Worm (Caenorhabditis elegans) whole organism, L4/young adult: ENCODE results near the gene F54A3.5.
"Not testable (repeated sequence)": the region's sequence is repeated elsewhere in the genome, so short reads cannot be mapped to it uniquely, and the experiment has no call there.

Experiments used
- W03F9.2 ChIP-seq: fragments of 150-350 bp; optimal IDR thresholded peaks from 2 replicates; lab custom pipeline; 2014; ENCODE audit warnings: missing biosample characterization, missing genetic modification characterization
- dao-5 ChIP-seq: sonication (generic microtip); optimal IDR thresholded peaks from 2 replicates; lab custom pipeline; 2016; ENCODE audit warnings: missing genotype, missing genetic modification characterization, moderate library complexity, missing compliant biosample characterization
- him-1 ChIP-seq: sonication (generic microtip); optimal IDR thresholded peaks from 2 replicates; lab custom pipeline; 2016; ENCODE audit warnings: missing genotype, missing genetic modification reagents, missing genetic modification characterization, missing compliant biosample characterization

Gene F54A3.5

DNA sequence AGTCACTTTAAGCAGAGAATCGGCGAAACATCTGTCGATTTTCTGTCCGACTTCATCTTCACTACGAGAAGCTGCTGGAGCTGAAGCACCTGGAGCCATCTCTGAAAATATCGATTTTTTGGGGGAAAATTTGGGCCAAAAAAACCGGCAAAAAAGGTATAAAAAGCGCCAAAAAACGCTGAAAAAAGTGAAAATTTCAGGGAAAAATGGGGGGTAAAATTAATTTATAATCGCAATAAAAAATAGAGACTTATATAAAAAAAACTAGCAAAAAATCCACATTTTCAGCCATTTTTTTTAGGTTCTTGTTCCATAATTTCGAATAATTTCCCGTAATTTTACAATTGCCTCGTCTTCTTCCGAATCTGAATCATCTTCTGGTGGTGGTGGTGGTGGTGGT lies at the start of gene F54A3.5:
F54A3.5 (minus strand) TSS at position 101 of the 400 bp plus-strand sequence.
- TF ChIP-seq him-1 (tag; lab: Kevin White, UChicago) (no peak), dao-5 (tag; lab: Kevin White, UChicago) (no peak), W03F9.2 (no peak)

DNA sequence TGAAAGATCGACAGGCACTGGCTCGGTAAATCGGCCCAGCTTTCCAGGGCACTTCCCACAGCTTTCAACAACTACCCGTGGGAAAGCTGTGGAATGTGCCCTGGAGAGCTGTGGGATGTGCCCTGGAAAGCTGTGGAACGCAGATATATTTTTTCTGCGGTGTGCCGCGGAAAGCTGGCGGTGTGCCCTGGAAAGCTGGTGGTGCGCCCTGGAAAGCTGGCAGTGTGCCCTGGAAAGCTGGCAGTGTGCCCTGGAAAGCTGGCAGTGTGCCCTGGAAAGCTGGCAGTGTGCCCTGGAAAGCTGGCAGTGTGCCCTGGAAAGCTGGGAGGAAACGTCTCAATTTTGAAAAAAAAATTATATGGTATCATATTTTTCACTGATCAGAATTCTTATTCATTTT lies 48.2 kb upstream of the F54A3.5 start:
- TF ChIP-seq him-1 (tag; lab: Kevin White, UChicago) (no peak), W03F9.2 (no peak), dao-5 (tag; lab: Kevin White, UChicago) (no peak)

- not testable (repeated sequence) for TF ChIP-seq him-1 (tag; lab: Kevin White, UChicago); dao-5 (tag; lab: Kevin White, UChicago); W03F9.2
These were observed 29.4 kb upstream of the F54A3.5 start, which contains the start of gene K09F6.3 for ce11 chrII:2254861-2255260. TSS of gene K09F6.3 (plus strand) at chrII:2255161.

ce11 chrII:2253676-2254075 lies 28.2 kb upstream of the F54A3.5 start:
- TF ChIP-seq dao-5 (tag; lab: Kevin White, UChicago) = no peak
- no peak for TF ChIP-seq W03F9.2

DNA sequence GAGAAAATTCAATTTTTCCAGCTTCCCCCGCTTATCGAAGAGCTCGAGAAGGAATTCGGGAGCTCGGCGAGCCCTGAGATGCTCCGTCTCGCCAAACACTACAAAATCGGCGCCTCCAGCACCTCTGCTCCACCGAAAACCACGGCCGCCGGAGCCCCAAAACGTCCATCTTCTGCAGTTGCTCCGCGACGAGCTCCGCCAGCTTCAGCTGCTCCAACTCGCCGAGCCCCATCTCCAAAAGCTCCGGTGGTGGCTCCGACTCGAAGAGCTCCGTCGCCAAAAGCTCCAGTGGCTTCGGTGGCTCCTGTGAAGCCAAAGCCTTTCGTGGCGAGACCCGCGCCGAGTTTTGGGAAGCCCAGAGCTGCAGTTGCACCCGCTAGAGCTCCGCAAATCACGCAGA lies 26.1 kb upstream of the F54A3.5 start:
- no peak for TF ChIP-seq dao-5 (tag; lab: Kevin White, UChicago)
- no peak for TF ChIP-seq him-1 (tag; lab: Kevin White, UChicago)
- no peak for TF ChIP-seq W03F9.2

DNA sequence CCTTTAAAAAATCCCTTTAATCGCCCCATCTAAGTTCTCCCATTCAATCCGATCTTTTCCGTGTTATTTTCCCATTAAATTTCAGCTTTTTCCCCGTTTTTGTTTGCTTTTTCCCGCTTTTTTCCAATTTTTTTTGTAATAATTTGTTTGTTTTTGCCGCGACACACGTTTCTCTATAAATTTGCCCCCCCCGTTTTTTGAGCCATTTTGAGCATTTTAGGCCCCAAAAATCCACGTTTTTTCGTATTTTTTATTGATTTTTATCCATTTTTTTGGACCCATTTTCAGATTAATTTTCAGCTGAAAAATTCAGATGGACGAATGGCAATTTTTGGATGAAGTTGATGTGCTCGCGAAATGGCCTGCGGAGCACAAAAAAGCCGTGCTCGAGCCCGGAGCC lies 17.8 kb upstream of the F54A3.5 start, which contains the start of gene F54A3.2:
F54A3.2 (plus strand) TSS at position 301 of the 400 bp plus-strand sequence.
- TF ChIP-seq him-1 (tag; lab: Kevin White, UChicago) (no peak), W03F9.2 (no peak), dao-5 (tag; lab: Kevin White, UChicago) (no peak)

ce11 chrII:2236352-2236751 lies 10.8 kb upstream of the F54A3.5 start:
- no peak for TF ChIP-seq W03F9.2
- no peak for TF ChIP-seq him-1 (tag; lab: Kevin White, UChicago)
- no peak for TF ChIP-seq dao-5 (tag; lab: Kevin White, UChicago)

ce11 chrII:2233240-2233639 lies 7.7 kb upstream of the F54A3.5 start, which contains the start of gene cct-3:
TSS of gene cct-3 (plus strand) at chrII:2233540.
- no peak for TF ChIP-seq W03F9.2
- TF ChIP-seq him-1 (tag; lab: Kevin White, UChicago) = no peak
- no peak for TF ChIP-seq dao-5 (tag; lab: Kevin White, UChicago)

DNA sequence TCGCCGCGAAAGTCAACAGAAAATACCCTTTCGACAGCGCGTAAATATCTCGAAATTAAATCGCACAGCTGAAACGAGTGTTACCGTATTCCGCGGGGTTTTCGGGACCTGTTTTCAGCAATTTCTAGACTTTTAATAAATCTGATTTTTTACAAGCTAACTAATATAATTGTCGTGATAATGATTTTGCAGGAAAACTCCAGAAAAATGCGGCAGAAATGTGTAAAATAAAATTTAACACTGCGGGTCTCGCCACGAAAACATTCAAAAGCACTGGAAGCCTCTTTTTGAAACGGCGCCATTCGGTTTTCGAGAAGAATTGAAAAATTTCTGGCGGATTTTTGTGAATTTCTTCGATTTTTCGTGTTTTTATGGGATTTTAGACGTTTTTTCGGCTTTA lies 6.9 kb upstream of the F54A3.5 start, which contains the start of gene F54A3.6:
F54A3.6 (minus strand) TSS at position 42 of the 400 bp plus-strand sequence.
- TF ChIP-seq dao-5 (tag; lab: Kevin White, UChicago); him-1 (tag; lab: Kevin White, UChicago); W03F9.2: not testable (repeated sequence)

ce11 chrII:2230368-2230767 lies 4.9 kb upstream of the F54A3.5 start:
- TF ChIP-seq dao-5 (tag; lab: Kevin White, UChicago) (no peak), W03F9.2 (no peak), him-1 (tag; lab: Kevin White, UChicago) (no peak)

- no peak for TF ChIP-seq him-1 (tag; lab: Kevin White, UChicago)
- TF ChIP-seq W03F9.2 = no peak
- no peak for TF ChIP-seq dao-5 (tag; lab: Kevin White, UChicago)
These were observed 2.0 kb downstream of the F54A3.5 start, which contains the start of gene cbs-2 for ce11 chrII:2223467-2223866. TSS of gene cbs-2 (minus strand) at chrII:2223567.

DNA sequence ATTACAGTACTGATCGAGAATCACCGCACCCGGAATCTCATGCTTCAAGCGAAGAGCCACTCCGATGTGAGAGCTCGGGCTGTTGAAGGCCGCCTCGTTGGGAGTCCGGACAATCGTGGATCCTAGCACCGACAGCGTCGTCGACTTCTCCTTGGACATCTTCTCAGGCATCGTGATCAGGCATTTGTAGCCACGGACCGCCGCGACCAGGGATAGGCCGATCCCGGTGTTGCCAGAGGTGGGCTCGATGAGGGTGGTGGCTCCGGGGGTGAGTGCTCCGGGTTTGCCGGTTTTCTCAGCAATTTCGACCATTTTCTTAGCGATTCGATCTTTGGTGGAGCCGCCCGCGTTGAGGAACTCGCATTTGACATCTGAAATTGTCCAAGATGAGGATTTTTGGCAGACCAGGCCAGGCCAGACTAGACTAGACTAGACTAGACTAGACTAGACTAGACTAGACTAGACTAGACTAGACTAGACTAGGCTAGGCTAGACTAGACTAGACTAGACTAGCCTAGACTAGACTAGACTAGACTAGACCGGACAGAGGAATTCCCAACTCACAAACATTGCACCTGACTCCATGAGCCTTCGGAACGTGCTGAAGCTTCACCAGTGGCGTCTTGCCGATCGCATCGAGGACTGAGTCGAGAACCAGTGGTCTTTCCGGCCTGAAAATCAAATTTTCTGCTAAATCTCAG lies 4.2 kb downstream of the F54A3.5 start:
- no peak for TF ChIP-seq dao-5 (tag; lab: Kevin White, UChicago)
- no peak for TF ChIP-seq him-1 (tag; lab: Kevin White, UChicago)
- no peak for TF ChIP-seq W03F9.2

DNA sequence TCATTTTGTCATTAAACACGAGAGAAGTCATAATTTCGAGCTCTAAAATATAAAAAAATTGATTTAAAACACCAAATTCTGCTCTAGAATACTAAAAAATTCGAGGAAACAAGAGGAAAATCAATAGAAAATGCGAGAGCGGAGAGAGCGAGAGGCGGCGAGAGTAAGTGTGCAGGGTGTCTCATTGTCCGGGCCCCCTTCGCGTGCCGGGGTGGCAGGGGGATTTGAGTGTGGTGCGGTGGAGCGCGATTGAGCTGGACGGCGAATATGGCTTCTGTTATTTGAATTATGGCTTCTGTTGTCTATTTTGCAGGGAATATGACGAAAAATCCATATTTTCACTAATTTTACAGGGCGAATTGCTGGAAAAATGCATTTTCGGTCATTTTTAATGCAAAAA lies 5.6 kb downstream of the F54A3.5 start, which contains the start of gene Y59C2A.3:
Y59C2A.3 (minus strand) TSS at position 42 of the 400 bp plus-strand sequence.
- TF ChIP-seq dao-5 (tag; lab: Kevin White, UChicago) (no peak), him-1 (tag; lab: Kevin White, UChicago) (no peak), W03F9.2 (no peak)

ce11 chrII:2216940-2217664 lies 8.4 kb downstream of the F54A3.5 start:
- TF ChIP-seq him-1 (tag; lab: Kevin White, UChicago) (no peak), dao-5 (tag; lab: Kevin White, UChicago) (no peak), W03F9.2 (no peak)
